Worm (Caenorhabditis elegans) whole organism, L4 larva: ENCODE data around the gene Y38E10A.24.

Source experiments
- F26F4.8 ChIP-seq: fragments of 200-800 bp; sonication (Bioruptor generic); conservative IDR thresholded peaks from 2 replicates; pipeline ENCODE4 v1.3.6; 2022; ENCODE audit warnings: missing genetic modification characterization, missing compliant biosample characterization
- F37D6.2 ChIP-seq: sonication (generic microtip); optimal IDR thresholded peaks from 2 replicates; lab custom pipeline; 2016; ENCODE audit warnings: mild to moderate bottlenecking, missing genetic modification characterization, missing compliant biosample characterization
- T26A8.4 ChIP-seq: fragments of 200-800 bp; sonication (Bioruptor generic); IDR thresholded peaks from 2 replicates; pipeline ENCODE4 v1.3.6; 2022; ENCODE audit warnings: missing genetic modification characterization, missing compliant biosample characterization
- Y105C5A.15 ChIP-seq: fragments of 200-800 bp; sonication (Bioruptor generic); IDR thresholded peaks from 2 replicates; pipeline ENCODE4 v1.3.6; 2022; ENCODE audit warnings: missing genetic modification characterization, missing compliant biosample characterization
- Y48G9A.11 ChIP-seq: fragments of 200-800 bp; sonication (Bioruptor generic); IDR thresholded peaks from 2 replicates; pipeline ENCODE4 v1.3.6; 2022; ENCODE audit warnings: missing genetic modification reagents, missing genetic modification characterization, missing compliant biosample characterization
- Y75B8A.6 ChIP-seq: fragments of 200-800 bp; sonication (Bioruptor generic); IDR thresholded peaks from 2 replicates; pipeline ENCODE4 v1.3.6; 2022; ENCODE audit warnings: missing genetic modification reagents, missing genetic modification characterization, missing compliant biosample characterization
- aha-1 ChIP-seq: fragments of 150-350 bp; peaks from one replicate; lab custom pipeline; 2014; ENCODE audit warnings: missing biosample characterization, missing genetic modification characterization
- ceh-28 ChIP-seq: fragments of 150-350 bp; optimal IDR thresholded peaks from 2 replicates; lab custom pipeline; 2014; ENCODE audit warnings: missing biosample characterization, missing genetic modification reagents, missing genetic modification characterization
- ceh-32 ChIP-seq: sonication (generic microtip); optimal IDR thresholded peaks from 2 replicates; lab custom pipeline; 2016; ENCODE audit warnings: mild to moderate bottlenecking, missing genetic modification characterization, missing compliant biosample characterization; ENCODE audit not compliant: poor library complexity
- ceh-62 ChIP-seq: sonication (generic microtip); optimal IDR thresholded peaks from 2 replicates; lab custom pipeline; 2017; ENCODE audit warnings: missing biosample characterization, missing genetic modification characterization
- ceh-82 ChIP-seq: sonication (generic microtip); optimal IDR thresholded peaks from 2 replicates; lab custom pipeline; 2017; ENCODE audit warnings: missing biosample characterization, missing genetic modification characterization
- daf-12 ChIP-seq: fragments of 150-350 bp; optimal IDR thresholded peaks from 2 replicates; lab custom pipeline; 2014; ENCODE audit warnings: missing biosample characterization, missing genetic modification reagents, missing genetic modification characterization
- daf-8 ChIP-seq: fragments of 200-800 bp; sonication (Bioruptor generic); IDR thresholded peaks from 2 replicates; pipeline ENCODE4 v1.3.6; 2022; ENCODE audit warnings: missing genetic modification characterization, missing compliant biosample characterization
- dmd-9 ChIP-seq: fragments of 200-800 bp; sonication (Bioruptor generic); IDR thresholded peaks from 2 replicates; pipeline ENCODE4 v1.3.6; 2022; ENCODE audit warnings: missing genetic modification reagents, missing genetic modification characterization, missing compliant biosample characterization
- duxl-1 ChIP-seq: sonication (generic microtip); optimal IDR thresholded peaks from 2 replicates; lab custom pipeline; 2016; ENCODE audit warnings: mild to moderate bottlenecking, missing genetic modification characterization, moderate library complexity, missing compliant biosample characterization; ENCODE audit not compliant: poor library complexity
- dve-1 ChIP-seq: sonication (generic microtip); optimal IDR thresholded peaks from 2 replicates; lab custom pipeline; 2017; ENCODE audit warnings: antibody characterized with exemption, mild to moderate bottlenecking, missing genetic modification characterization, missing compliant biosample characterization; ENCODE audit not compliant: insufficient read depth
- egl-27 ChIP-seq: sonication (generic microtip); optimal IDR thresholded peaks from 3 replicates; lab custom pipeline; 2017; ENCODE audit warnings: missing biosample characterization, missing genetic modification reagents, missing genetic modification characterization
- egl-43 ChIP-seq: fragments of 200-800 bp; sonication (Bioruptor generic); IDR thresholded peaks from 2 replicates; pipeline ENCODE4 v1.3.6; 2022; ENCODE audit warnings: missing genetic modification reagents, missing genetic modification characterization, missing compliant biosample characterization
- fkh-10 ChIP-seq: fragments of 150-350 bp; optimal IDR thresholded peaks from 2 replicates; lab custom pipeline; 2014; ENCODE audit warnings: missing biosample characterization, missing genetic modification reagents, missing genetic modification characterization
- hmg-1.1 ChIP-seq: fragments of 200-800 bp; sonication (Bioruptor generic); IDR thresholded peaks from 2 replicates; pipeline ENCODE4 v1.3.6; 2022; ENCODE audit warnings: missing genetic modification reagents, missing genetic modification characterization, missing compliant biosample characterization
- lim-7 ChIP-seq: fragments of 200-800 bp; sonication (Bioruptor generic); IDR thresholded peaks from 2 replicates; pipeline ENCODE4 v1.3.6; 2022; ENCODE audit warnings: missing genetic modification characterization, missing compliant biosample characterization
- lin-15B ChIP-seq: fragments of 150-350 bp; sonication (generic microtip); optimal IDR thresholded peaks from 3 replicates; lab custom pipeline; 2014; ENCODE audit warnings: missing biosample characterization, missing genetic modification characterization
- lin-39 ChIP-seq: fragments of 150-350 bp; optimal IDR thresholded peaks from 2 replicates; lab custom pipeline; 2014; ENCODE audit warnings: missing biosample characterization, missing genetic modification reagents, missing genetic modification characterization
- mdt-29 ChIP-seq: fragments of 200-800 bp; sonication (Bioruptor generic); IDR thresholded peaks from 2 replicates; pipeline ENCODE4 v1.3.6; 2022; ENCODE audit warnings: missing genetic modification reagents, missing genetic modification characterization, missing compliant biosample characterization
- nhr-237 ChIP-seq: sonication (generic microtip); optimal IDR thresholded peaks from 2 replicates; lab custom pipeline; 2017; ENCODE audit warnings: missing biosample characterization, missing genetic modification characterization
- nhr-25 ChIP-seq: sonication (generic microtip); optimal IDR thresholded peaks from 2 replicates; lab custom pipeline; 2017; ENCODE audit warnings: missing genetic modification characterization, mild to moderate bottlenecking, missing compliant biosample characterization, antibody characterized with exemption, moderate library complexity, borderline replicate concordance; ENCODE audit not compliant: insufficient read depth
- nhr-6 ChIP-seq: fragments of 150-350 bp; optimal IDR thresholded peaks from 2 replicates; lab custom pipeline; 2014; ENCODE audit warnings: missing biosample characterization, missing genetic modification characterization
- pha-4 ChIP-seq, 2 experiments: fragments of 150-350 bp in 1 of 2; fragments of 200-800 bp in 1 of 2; sonication (Bioruptor generic) in 1 of 2; IDR thresholded peaks in 1 of 2; optimal IDR thresholded peaks in 1 of 2; 2 replicates each; pipeline versions ENCODE4 v1.3.6 to Lab custom; 2014 to 2022; ENCODE audit warnings: missing genetic modification characterization in 2 of 2, missing genetic modification reagents in 2 of 2, missing biosample characterization in 1 of 2, missing compliant biosample characterization in 1 of 2
- sdz-12 ChIP-seq: fragments of 200-800 bp; sonication (Bioruptor generic); optimal IDR thresholded peaks from 2 replicates; lab custom pipeline; 2018; ENCODE audit warnings: mild to moderate bottlenecking, missing genetic modification characterization, missing compliant biosample characterization
- set-16 ChIP-seq: fragments of 200-800 bp; sonication (Bioruptor generic); IDR thresholded peaks from 2 replicates; pipeline ENCODE4 v1.3.6; 2022; ENCODE audit warnings: missing genetic modification reagents, missing genetic modification characterization, missing compliant biosample characterization
- skn-1 ChIP-seq: fragments of 150-350 bp; optimal IDR thresholded peaks from 2 replicates; lab custom pipeline; 2014; ENCODE audit warnings: missing biosample characterization, missing genetic modification characterization
- snpc-1.2 ChIP-seq: fragments of 200-800 bp; sonication (Bioruptor generic); IDR thresholded peaks from 2 replicates; pipeline ENCODE4 v1.3.6; 2022; ENCODE audit warnings: missing genetic modification reagents, missing genetic modification characterization, missing compliant biosample characterization
- spr-3 ChIP-seq: fragments of 200-800 bp; sonication (Bioruptor generic); optimal IDR thresholded peaks from 2 replicates; lab custom pipeline; 2018; ENCODE audit warnings: mild to moderate bottlenecking, missing genetic modification characterization, missing compliant biosample characterization
- unc-62 ChIP-seq, 3 experiments: fragments of 150-350 bp in 1 of 3; sonication (generic microtip); optimal IDR thresholded peaks in 2 of 3; peaks in 1 of 3; 1 replicate in 1 of 3; 2 replicates in 2 of 3; lab custom pipeline; 2014 to 2017; ENCODE audit warnings: missing biosample characterization in 3 of 3, missing genetic modification characterization in 3 of 3, missing genetic modification reagents in 3 of 3, missing genotype in 1 of 3
- vab-7 ChIP-seq: fragments of 200-800 bp; sonication (Bioruptor generic); IDR thresholded peaks from 2 replicates; pipeline ENCODE4 v1.3.6; 2022; ENCODE audit warnings: missing genetic modification reagents, missing genetic modification characterization, missing compliant biosample characterization

The Y38E10A.24 gene

ce11 chrII:12670877-12671864, 7.7 kb upstream of the Y38E10A.24 start:
- TF ChIP-seq lim-7 (GFP tag; lab: Robert Waterston, UW) (peak; percentile 33; the same call in 1 of the 2 replicates), egl-27 (no peak), egl-43 (GFP tag; lab: Robert Waterston, UW) (peak; percentile 51; the same call in 1 of the 2 replicates), hmg-1.1 (0 out of 2 replicates have a peak, but pooled peaks have one; percentile 17), ceh-28 (tag; lab: Kevin White, UChicago) (peak; percentile 86), mdt-29 (no peak), set-16 (GFP tag; lab: Robert Waterston, UW) (peak; percentile 94)

DNA sequence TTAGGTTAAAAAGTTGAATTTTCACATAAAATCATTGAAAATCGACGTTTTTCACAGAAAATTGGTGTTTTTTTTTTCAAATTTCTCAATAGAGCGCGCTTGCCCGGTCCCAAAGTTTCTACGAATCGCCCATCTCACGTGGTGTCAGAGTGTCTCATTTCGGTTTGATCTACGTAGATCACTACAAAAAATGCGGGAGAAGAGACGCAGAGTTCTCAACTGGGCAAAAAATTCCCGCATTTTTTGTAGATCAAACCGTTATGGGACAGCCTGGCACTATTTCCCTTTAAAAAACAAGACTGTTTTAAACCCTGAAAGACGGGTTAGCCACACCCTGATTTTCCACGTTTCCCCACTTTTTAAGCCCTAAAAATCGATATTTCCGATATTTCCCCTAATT, 6.9 kb upstream of the Y38E10A.24 start:
- TF ChIP-seq unc-62 (GFP tag; optimal IDR thresholded peaks at IDR 0.05 in 1 of 2; lab: Kevin White, UChicago) (peak in 1 of 2 experiments; percentile 48), unc-62 (tag; optimal IDR thresholded peaks at IDR 0.05; lab: Kevin White, UChicago) (no peak), T26A8.4 (GFP tag; lab: Robert Waterston, UW) (no peak), sdz-12 (no peak)

- TF ChIP-seq daf-12 (tag; lab: Kevin White, UChicago): no peak
- TF ChIP-seq egl-43 (GFP tag; lab: Robert Waterston, UW): peak; percentile 74
- TF ChIP-seq spr-3 (GFP tag; lab: Kevin White, UChicago): no peak
- TF ChIP-seq aha-1 (tag; lab: Kevin White, UChicago): peak; percentile 93
- no peak for TF ChIP-seq nhr-6 (tag; lab: Kevin White, UChicago)
- no peak for TF ChIP-seq nhr-237 (tag; lab: Kevin White, UChicago)
- TF ChIP-seq Y48G9A.11 (GFP tag; lab: Robert Waterston, UW): 0 out of 2 replicates have a peak, but pooled peaks have one; percentile 13
- no peak for TF ChIP-seq fkh-10
- no peak for TF ChIP-seq F26F4.8
- TF ChIP-seq, all 104 proteins: peak for 3
Measured at ce11 chrII:12672512-12672911, 6.3 kb upstream of the Y38E10A.24 start.

- 0 out of 2 replicates have a peak, but pooled peaks have one; percentile 22 for TF ChIP-seq set-16 (GFP tag; lab: Robert Waterston, UW)
- TF ChIP-seq dmd-9 (GFP tag; lab: Robert Waterston, UW): no peak
- TF ChIP-seq vab-7 (GFP tag; lab: Robert Waterston, UW): 0 out of 2 replicates have a peak, but pooled peaks have one; percentile 11
- TF ChIP-seq ceh-62: no peak
- no peak for TF ChIP-seq lim-7 (GFP tag; lab: Robert Waterston, UW)
- TF ChIP-seq lin-39 (tag; lab: Kevin White, UChicago): no peak
Measured at ce11 chrII:12673311-12673710, 5.5 kb upstream of the Y38E10A.24 start.

ce11 chrII:12677710-12677974, 1.2 kb upstream of the Y38E10A.24 start, which contains the start of gene Y38E10A.22:
Y38E10A.22 (minus strand) TSS chrII:12677810.
- TF ChIP-seq Y48G9A.11 (GFP tag; lab: Robert Waterston, UW) (no peak), lin-39 (tag; lab: Kevin White, UChicago) (no peak), F37D6.2 (no peak), ceh-28 (tag; lab: Kevin White, UChicago) (no peak), hmg-1.1 (no peak), duxl-1 (tag; lab: Kevin White, UChicago) (no peak)

ce11 chrII:12677975-12678866, 614 bp upstream of the Y38E10A.24 start:
- TF ChIP-seq Y75B8A.6 (GFP tag; lab: Robert Waterston, UW) (0 out of 2 replicates have a peak, but pooled peaks have one; percentile 81), unc-62 (GFP tag; optimal IDR thresholded peaks at IDR 0.05 in 1 of 2; lab: Kevin White, UChicago) (no peak), unc-62 (tag; optimal IDR thresholded peaks at IDR 0.05; lab: Kevin White, UChicago) (no peak), dve-1 (tag; lab: Kevin White, UChicago) (peak; percentile 67), ceh-82 (tag; lab: Kevin White, UChicago) (no peak), nhr-25 (tag; lab: Kevin White, UChicago) (no peak), daf-8 (no peak), Y105C5A.15 (GFP tag; lab: Robert Waterston, UW) (0 out of 2 replicates have a peak, but pooled peaks have one; percentile 56), sdz-12 (peak; percentile 64), skn-1 (tag; lab: Kevin White, UChicago) (no peak), lin-15B (tag; lab: Kevin White, UChicago) (peak; percentile 67), pha-4 (GFP tag; IDR thresholded peaks at IDR 0.05; lab: Robert Waterston, UW) (peak; percentile 75), pha-4 (tag; optimal IDR thresholded peaks at IDR 0.05; lab: Kevin White, UChicago) (no peak), snpc-1.2 (peak; percentile 74; the same call in 1 of the 2 replicates), ceh-32 (tag; lab: Kevin White, UChicago) (no peak)
